Worm (Caenorhabditis elegans) whole organism, mixed stage, embryonic: ENCODE data around the gene F15H10.7.

Source experiments
- ceh-43 ChIP-seq: fragments of 200-800 bp; sonication (Bioruptor generic); optimal IDR thresholded peaks from 2 replicates; lab custom pipeline; 2018; ENCODE audit warnings: mild to moderate bottlenecking, missing genetic modification characterization, moderate library complexity, missing compliant biosample characterization
- drap-1 ChIP-seq: fragments of 200-800 bp; sonication (Bioruptor generic); optimal IDR thresholded peaks from 3 replicates; lab custom pipeline; 2018; ENCODE audit warnings: mild to moderate bottlenecking, missing genetic modification characterization, missing compliant biosample characterization
- ham-2 ChIP-seq: fragments of 200-800 bp; sonication (Bioruptor generic); optimal IDR thresholded peaks from 2 replicates; lab custom pipeline; 2018; ENCODE audit warnings: mild to moderate bottlenecking, missing genetic modification characterization, missing compliant biosample characterization
- lsy-2 ChIP-seq: fragments of 150-350 bp; optimal IDR thresholded peaks from 2 replicates; lab custom pipeline; 2014; ENCODE audit warnings: missing biosample characterization, missing genetic modification characterization
- nhr-12 ChIP-seq: fragments of 150-350 bp; optimal IDR thresholded peaks from 2 replicates; lab custom pipeline; 2014; ENCODE audit warnings: missing biosample characterization, missing genetic modification characterization
- nhr-237 ChIP-seq: fragments of 150-350 bp; optimal IDR thresholded peaks from 2 replicates; lab custom pipeline; 2014; ENCODE audit warnings: missing biosample characterization, missing genetic modification characterization
- nhr-76 ChIP-seq: sonication (generic microtip); optimal IDR thresholded peaks from 2 replicates; lab custom pipeline; 2017; ENCODE audit warnings: missing biosample characterization, missing genetic modification characterization
- snpc-4 ChIP-seq: fragments of 150-350 bp; optimal IDR thresholded peaks from 2 replicates; lab custom pipeline; 2014; ENCODE audit warnings: missing biosample characterization, missing genetic modification characterization
- unc-120 ChIP-seq: sonication (generic microtip); optimal IDR thresholded peaks from 2 replicates; lab custom pipeline; 2017; ENCODE audit warnings: missing genetic modification characterization, missing compliant biosample characterization; ENCODE audit not compliant: poor library complexity, severe bottlenecking
- unc-62 ChIP-seq: fragments of 150-350 bp; optimal IDR thresholded peaks from 2 replicates; lab custom pipeline; 2014; ENCODE audit warnings: missing biosample characterization, missing genetic modification reagents, missing genetic modification characterization
- zip-8 ChIP-seq: fragments of 150-350 bp; optimal IDR thresholded peaks from 2 replicates; lab custom pipeline; 2014; ENCODE audit warnings: missing biosample characterization, missing genetic modification characterization
- ztf-11 ChIP-seq: fragments of 150-350 bp; optimal IDR thresholded peaks from 2 replicates; lab custom pipeline; 2014; ENCODE audit warnings: missing biosample characterization, missing genetic modification characterization

ce11 chrV:10382142-10382541 is 24.1 kb downstream of the F15H10.7 start, which contains the start of gene pqn-2:
- TF ChIP-seq nhr-237 (tag; lab: Kevin White, UChicago) (no peak), snpc-4 (tag; lab: Kevin White, UChicago) (no peak), zip-8 (tag; lab: Kevin White, UChicago) (no peak), drap-1 (GFP tag; lab: Kevin White, UChicago) (no peak), nhr-76 (tag; lab: Kevin White, UChicago) (no peak), unc-62 (GFP tag; lab: Kevin White, UChicago) (no peak), ceh-43 (GFP tag; lab: Kevin White, UChicago) (no peak), unc-120 (no peak), lsy-2 (tag; lab: Kevin White, UChicago) (no peak), ztf-11 (tag; lab: Kevin White, UChicago) (no peak), ham-2 (GFP tag; lab: Kevin White, UChicago) (no peak), nhr-12 (no peak)
